Worm (Caenorhabditis elegans): ENCODE results near the gene srh-40.

srh-40 gene

ce11 chrIII:6606022-6606467 lies 4.6 kb upstream of the srh-40 start (continued):
- TF ChIP-seq R02D3.7 (tag; optimal IDR thresholded peaks at IDR 0.05) = peak; percentile 52
- TF ChIP-seq mdl-1 (tag; optimal IDR thresholded peaks at IDR 0.05) = peak; percentile 68
- TF ChIP-seq ceh-28 (tag; optimal IDR thresholded peaks at IDR 0.05) = peak; percentile 30
- peak; percentile 86 for TF ChIP-seq nfya-1 (tag; optimal IDR thresholded peaks at IDR 0.05; ENCODE audit: insufficient read depth)
- TF ChIP-seq tbx-2 (tag; optimal IDR thresholded peaks at IDR 0.05) = peak; percentile 7
- TF ChIP-seq nhr-25 (tag; optimal IDR thresholded peaks at IDR 0.05) = peak; percentile 72
- no peak for TF ChIP-seq fkh-10 (GFP tag; optimal IDR thresholded peaks at IDR 0.05)
- peak; percentile 8 for TF ChIP-seq pqm-1 (tag; optimal IDR thresholded peaks at IDR 0.05)
- TF ChIP-seq unc-39 (tag; optimal IDR thresholded peaks at IDR 0.05) = no peak
- TF ChIP-seq nhr-237 (tag; optimal IDR thresholded peaks at IDR 0.05) = no peak
- no peak for TF ChIP-seq zag-1 (tag; optimal IDR thresholded peaks at IDR 0.05)
- TF ChIP-seq nhr-76 (tag; optimal IDR thresholded peaks at IDR 0.05) = no peak
- no peak for TF ChIP-seq egl-5 (tag; optimal IDR thresholded peaks at IDR 0.05)
- peak; percentile 60 for TF ChIP-seq nhr-43 (tag; optimal IDR thresholded peaks at IDR 0.05; ENCODE audit: poor library complexity, severe bottlenecking)
- no peak for TF ChIP-seq elt-1 (tag; optimal IDR thresholded peaks at IDR 0.05)
- TF ChIP-seq fos-1 (tag; optimal IDR thresholded peaks at IDR 0.05) = peak; percentile 59
- TF ChIP-seq nhr-28 (tag; optimal IDR thresholded peaks at IDR 0.05) = no peak
- TF ChIP-seq fkh-2 (tag; optimal IDR thresholded peaks at IDR 0.05) = no peak

ce11 chrIII:6606641-6607040 lies 4.0 kb upstream of the srh-40 start:
- TF ChIP-seq lsy-12 (tag; optimal IDR thresholded peaks at IDR 0.05) = no peak
- TF ChIP-seq pha-4 (tag; optimal IDR thresholded peaks at IDR 0.05) = peak; percentile 64
- no peak for TF ChIP-seq sea-2 (GFP tag; optimal IDR thresholded peaks at IDR 0.05)
- no peak for TF ChIP-seq lin-39 (tag; optimal IDR thresholded peaks at IDR 0.05)
- no peak for TF ChIP-seq elt-3 (tag; optimal IDR thresholded peaks at IDR 0.05)

- TF ChIP-seq egl-5 (tag; optimal IDR thresholded peaks at IDR 0.05) = no peak
- TF ChIP-seq mdl-1 (tag; optimal IDR thresholded peaks at IDR 0.05) = no peak
- TF ChIP-seq fkh-10 (GFP tag; optimal IDR thresholded peaks at IDR 0.05) = no peak
- no peak for TF ChIP-seq eor-1 (tag; optimal IDR thresholded peaks at IDR 0.05)
- no peak for TF ChIP-seq nhr-43 (tag; optimal IDR thresholded peaks at IDR 0.05; ENCODE audit: poor library complexity, severe bottlenecking)
- TF ChIP-seq ceh-9 (tag; optimal IDR thresholded peaks at IDR 0.05) = no peak
- no peak for TF ChIP-seq hmg-11 (tag; optimal IDR thresholded peaks at IDR 0.05)
- no peak for TF ChIP-seq nhr-23 (tag; optimal IDR thresholded peaks at IDR 0.05)
- TF ChIP-seq ztf-4 (tag; optimal IDR thresholded peaks at IDR 0.05) = no peak
- no peak for TF ChIP-seq nfya-1 (tag; optimal IDR thresholded peaks at IDR 0.05; ENCODE audit: insufficient read depth)
- TF ChIP-seq lsy-12 (tag; optimal IDR thresholded peaks at IDR 0.05) = no peak
- peak; percentile 45 for TF ChIP-seq ama-1 (optimal IDR thresholded peaks at IDR 0.05)
- peak; percentile 28 for TF ChIP-seq elt-2 (tag; optimal IDR thresholded peaks at IDR 0.05)
These were observed 3.6 kb upstream of the srh-40 start for ce11 chrIII:6607067-6607466.

- TF ChIP-seq nhr-77 (tag; optimal IDR thresholded peaks at IDR 0.05) = no peak
- no peak for TF ChIP-seq ceh-28 (tag; optimal IDR thresholded peaks at IDR 0.05)
- TF ChIP-seq eor-1 (tag; optimal IDR thresholded peaks at IDR 0.05) = no peak
- TF ChIP-seq R02D3.7 (tag; optimal IDR thresholded peaks at IDR 0.05) = no peak
- no peak for TF ChIP-seq jun-1 (tag; optimal IDR thresholded peaks at IDR 0.05)
- no peak for TF ChIP-seq snpc-4 (tag; optimal IDR thresholded peaks at IDR 0.05)
- TF ChIP-seq mdl-1 (tag; optimal IDR thresholded peaks at IDR 0.05) = no peak
- no peak for TF ChIP-seq pha-4 (tag; optimal IDR thresholded peaks at IDR 0.05)
- TF ChIP-seq lsy-12 (tag; optimal IDR thresholded peaks at IDR 0.05) = no peak
- no peak for TF ChIP-seq hmg-11 (tag; optimal IDR thresholded peaks at IDR 0.05)
- no peak for TF ChIP-seq fkh-10 (GFP tag; optimal IDR thresholded peaks at IDR 0.05)
- no peak for TF ChIP-seq ama-1 (optimal IDR thresholded peaks at IDR 0.05)
These were observed 3.0 kb upstream of the srh-40 start for ce11 chrIII:6607646-6608045.

- TF ChIP-seq ztf-4 (tag; optimal IDR thresholded peaks at IDR 0.05) (no peak), lsy-12 (tag; optimal IDR thresholded peaks at IDR 0.05) (peak; percentile 16), egl-5 (tag; optimal IDR thresholded peaks at IDR 0.05) (peak; percentile 43), lin-15B (tag; optimal IDR thresholded peaks at IDR 0.05) (peak; percentile 86), elt-1 (tag; optimal IDR thresholded peaks at IDR 0.05) (no peak), skn-1 (tag; optimal IDR thresholded peaks at IDR 0.05) (peak; percentile 66), jun-1 (tag; optimal IDR thresholded peaks at IDR 0.05) (peak; percentile 27), pha-4 (tag; optimal IDR thresholded peaks at IDR 0.05) (peak; percentile 95), snpc-4 (tag; optimal IDR thresholded peaks at IDR 0.05) (peak; percentile 62), pqm-1 (tag; optimal IDR thresholded peaks at IDR 0.05) (peak; percentile 34), zag-1 (tag; optimal IDR thresholded peaks at IDR 0.05) (no peak), fkh-2 (tag; optimal IDR thresholded peaks at IDR 0.05) (no peak), unc-62 (GFP tag; optimal IDR thresholded peaks at IDR 0.05) (no peak), nfya-1 (tag; optimal IDR thresholded peaks at IDR 0.05; ENCODE audit: insufficient read depth) (peak; percentile 87), daf-12 (tag; optimal IDR thresholded peaks at IDR 0.05) (no peak), sea-2 (GFP tag; optimal IDR thresholded peaks at IDR 0.05) (no peak), mdl-1 (tag; optimal IDR thresholded peaks at IDR 0.05) (no peak), nhr-23 (tag; optimal IDR thresholded peaks at IDR 0.05) (peak; percentile 70), nhr-25 (tag; optimal IDR thresholded peaks at IDR 0.05) (peak; percentile 87), R02D3.7 (tag; optimal IDR thresholded peaks at IDR 0.05) (peak; percentile 52), ceh-28 (tag; optimal IDR thresholded peaks at IDR 0.05) (peak; percentile 14), lin-39 (tag; optimal IDR thresholded peaks at IDR 0.05) (peak; percentile 77), nhr-43 (tag; optimal IDR thresholded peaks at IDR 0.05; ENCODE audit: poor library complexity, severe bottlenecking) (peak; percentile 49), tbx-2 (tag; optimal IDR thresholded peaks at IDR 0.05) (no peak), ztf-11 (tag; optimal IDR thresholded peaks at IDR 0.05) (no peak), elt-3 (tag; optimal IDR thresholded peaks at IDR 0.05) (no peak), elt-2 (tag; optimal IDR thresholded peaks at IDR 0.05) (peak; percentile 54), fos-1 (tag; optimal IDR thresholded peaks at IDR 0.05) (no peak), hmg-11 (tag; optimal IDR thresholded peaks at IDR 0.05) (peak; percentile 73), ceh-16 (tag; optimal IDR thresholded peaks at IDR 0.05) (no peak)
These were observed 2.4 kb upstream of the srh-40 start, which contains the start of the genes mdh-2 and F20H11.4 for ce11 chrIII:6608101-6608672. mdh-2 (minus strand) TSS chrIII:6608106. F20H11.4 (plus strand) TSS chrIII:6608622.

All from whole organism, L3 larva.